Worm (Caenorhabditis elegans) whole organism, L4 larva: ENCODE measurements around the gene F23F12.13.
A peak's percentile ranks its signal among the peaks of the same experiment; 100 is the strongest.

ENCODE experiments used
- D1046.2 ChIP-seq: fragments of 200-800 bp; sonication (Bioruptor generic); IDR thresholded peaks from 2 replicates; pipeline ENCODE4 v1.3.6; 2022; ENCODE audit warnings: missing genetic modification characterization, missing compliant biosample characterization
- F26F4.8 ChIP-seq: fragments of 200-800 bp; sonication (Bioruptor generic); conservative IDR thresholded peaks from 2 replicates; pipeline ENCODE4 v1.3.6; 2022; ENCODE audit warnings: missing genetic modification characterization, missing compliant biosample characterization
- F37D6.2 ChIP-seq: sonication (generic microtip); optimal IDR thresholded peaks from 2 replicates; lab custom pipeline; 2016; ENCODE audit warnings: mild to moderate bottlenecking, missing genetic modification characterization, missing compliant biosample characterization
- F44E2.7 ChIP-seq: fragments of 200-800 bp; sonication (Bioruptor generic); IDR thresholded peaks from 2 replicates; pipeline ENCODE4 v2.1.2; 2022; ENCODE audit warnings: missing genetic modification characterization, missing compliant biosample characterization
- F49E8.2 ChIP-seq: sonication (generic microtip); optimal IDR thresholded peaks from 2 replicates; lab custom pipeline; 2016; ENCODE audit warnings: missing compliant biosample characterization, mild to moderate bottlenecking, missing genetic modification characterization, borderline replicate concordance
- T20F7.1 ChIP-seq: fragments of 200-800 bp; sonication (Bioruptor generic); optimal IDR thresholded peaks from 2 replicates; lab custom pipeline; 2018; ENCODE audit warnings: mild to moderate bottlenecking, missing genetic modification characterization, missing compliant biosample characterization
- T26A8.4 ChIP-seq: fragments of 200-800 bp; sonication (Bioruptor generic); IDR thresholded peaks from 2 replicates; pipeline ENCODE4 v1.3.6; 2022; ENCODE audit warnings: missing genetic modification characterization, missing compliant biosample characterization
- Y48G9A.11 ChIP-seq: fragments of 200-800 bp; sonication (Bioruptor generic); IDR thresholded peaks from 2 replicates; pipeline ENCODE4 v1.3.6; 2022; ENCODE audit warnings: missing genetic modification reagents, missing genetic modification characterization, missing compliant biosample characterization
- Y5F2A.4 ChIP-seq: fragments of 200-800 bp; sonication (Bioruptor generic); optimal IDR thresholded peaks from 2 replicates; lab custom pipeline; 2018; ENCODE audit warnings: mild to moderate bottlenecking, missing genetic modification characterization, missing compliant biosample characterization
- Y75B8A.6 ChIP-seq: fragments of 200-800 bp; sonication (Bioruptor generic); IDR thresholded peaks from 2 replicates; pipeline ENCODE4 v1.3.6; 2022; ENCODE audit warnings: missing genetic modification reagents, missing genetic modification characterization, missing compliant biosample characterization
- ZK337.2 ChIP-seq: fragments of 200-800 bp; sonication (Bioruptor generic); IDR thresholded peaks from 2 replicates; pipeline ENCODE4 v1.3.6; 2022; ENCODE audit warnings: missing genetic modification reagents, missing genetic modification characterization, missing compliant biosample characterization
- aha-1 ChIP-seq: fragments of 150-350 bp; peaks from one replicate; lab custom pipeline; 2014; ENCODE audit warnings: missing biosample characterization, missing genetic modification characterization
- ama-1 ChIP-seq: fragments of 150-350 bp; optimal IDR thresholded peaks from 2 replicates; lab custom pipeline; 2014; ENCODE audit warnings: inconsistent platforms, mixed read lengths
- ceh-62 ChIP-seq: sonication (generic microtip); optimal IDR thresholded peaks from 2 replicates; lab custom pipeline; 2017; ENCODE audit warnings: missing biosample characterization, missing genetic modification characterization
- daf-16 ChIP-seq, 3 experiments: sonication (generic microtip); optimal IDR thresholded peaks; 2 replicates each; lab custom pipeline; 2016 to 2017; ENCODE audit warnings: missing genetic modification characterization in 3 of 3, missing genetic modification reagents in 3 of 3, mild to moderate bottlenecking in 2 of 3, missing compliant biosample characterization in 2 of 3, missing biosample characterization in 1 of 3, moderate library complexity in 1 of 3
- dmd-6 ChIP-seq: fragments of 200-800 bp; sonication (Bioruptor generic); IDR thresholded peaks from 2 replicates; pipeline ENCODE4 v1.3.6; 2022; ENCODE audit warnings: missing genetic modification reagents, missing genetic modification characterization, missing compliant biosample characterization
- dmd-8 ChIP-seq: fragments of 200-800 bp; sonication (Bioruptor generic); IDR thresholded peaks from 2 replicates; pipeline ENCODE4 v1.3.6; 2022; ENCODE audit warnings: missing genetic modification characterization, missing compliant biosample characterization
- dpl-1 ChIP-seq: fragments of 150-350 bp; optimal IDR thresholded peaks from 2 replicates; lab custom pipeline; 2014; ENCODE audit warnings: missing biosample characterization, missing genetic modification reagents, missing genetic modification characterization
- duxl-1 ChIP-seq: sonication (generic microtip); optimal IDR thresholded peaks from 2 replicates; lab custom pipeline; 2016; ENCODE audit warnings: mild to moderate bottlenecking, missing genetic modification characterization, moderate library complexity, missing compliant biosample characterization; ENCODE audit not compliant: poor library complexity
- lin-1 ChIP-seq: fragments of 200-800 bp; sonication (Bioruptor generic); IDR thresholded peaks from 2 replicates; pipeline ENCODE4 v1.3.6; 2022; ENCODE audit warnings: missing genetic modification reagents, missing genetic modification characterization, missing compliant biosample characterization
- lin-38 ChIP-seq: fragments of 200-800 bp; sonication (Bioruptor generic); IDR thresholded peaks from 2 replicates; pipeline ENCODE4 v1.3.6; 2022; ENCODE audit warnings: missing genetic modification reagents, missing genetic modification characterization, missing compliant biosample characterization
- lsy-2 ChIP-seq, 2 experiments: fragments of 150-350 bp in 1 of 2; sonication (generic microtip) in 1 of 2; optimal IDR thresholded peaks; 2 replicates each; lab custom pipeline; 2014 to 2017; ENCODE audit warnings: missing biosample characterization in 2 of 2, missing genetic modification characterization in 2 of 2
- mep-1 ChIP-seq: fragments of 150-350 bp; sonication (generic microtip); optimal IDR thresholded peaks from 3 replicates; lab custom pipeline; 2014; ENCODE audit warnings: missing biosample characterization, missing genetic modification characterization
- mes-2 ChIP-seq: sonication (generic microtip); optimal IDR thresholded peaks from 2 replicates; lab custom pipeline; 2016; ENCODE audit warnings: missing genotype, mild to moderate bottlenecking, missing genetic modification characterization, missing compliant biosample characterization; ENCODE audit not compliant: poor library complexity, severe bottlenecking
- mxl-3 ChIP-seq: fragments of 200-800 bp; sonication (Bioruptor generic); optimal IDR thresholded peaks from 2 replicates; lab custom pipeline; 2018; ENCODE audit warnings: mild to moderate bottlenecking, missing genetic modification characterization, missing compliant biosample characterization
- nhr-102 ChIP-seq: sonication (generic microtip); optimal IDR thresholded peaks from 2 replicates; lab custom pipeline; 2016; ENCODE audit warnings: mild to moderate bottlenecking, missing genetic modification characterization, moderate library complexity, missing compliant biosample characterization
- nhr-237 ChIP-seq: sonication (generic microtip); optimal IDR thresholded peaks from 2 replicates; lab custom pipeline; 2017; ENCODE audit warnings: missing biosample characterization, missing genetic modification characterization
- nhr-42 ChIP-seq: fragments of 200-800 bp; sonication (Bioruptor generic); IDR thresholded peaks from 2 replicates; pipeline ENCODE4 v1.3.6; 2022; ENCODE audit warnings: missing genetic modification characterization, missing compliant biosample characterization
- nhr-6 ChIP-seq: fragments of 150-350 bp; optimal IDR thresholded peaks from 2 replicates; lab custom pipeline; 2014; ENCODE audit warnings: missing biosample characterization, missing genetic modification characterization
- pha-4 ChIP-seq, 2 experiments: fragments of 150-350 bp in 1 of 2; fragments of 200-800 bp in 1 of 2; sonication (Bioruptor generic) in 1 of 2; IDR thresholded peaks in 1 of 2; optimal IDR thresholded peaks in 1 of 2; 2 replicates each; pipeline versions ENCODE4 v1.3.6 to Lab custom; 2014 to 2022; ENCODE audit warnings: missing genetic modification characterization in 2 of 2, missing genetic modification reagents in 2 of 2, missing biosample characterization in 1 of 2, missing compliant biosample characterization in 1 of 2
- rbr-2 ChIP-seq: sonication (generic microtip); optimal IDR thresholded peaks from 2 replicates; lab custom pipeline; 2016; ENCODE audit warnings: missing genotype, missing genetic modification characterization, missing compliant biosample characterization
- set-16 ChIP-seq: fragments of 200-800 bp; sonication (Bioruptor generic); IDR thresholded peaks from 2 replicates; pipeline ENCODE4 v1.3.6; 2022; ENCODE audit warnings: missing genetic modification reagents, missing genetic modification characterization, missing compliant biosample characterization
- snpc-1.2 ChIP-seq: fragments of 200-800 bp; sonication (Bioruptor generic); IDR thresholded peaks from 2 replicates; pipeline ENCODE4 v1.3.6; 2022; ENCODE audit warnings: missing genetic modification reagents, missing genetic modification characterization, missing compliant biosample characterization
- spr-1 ChIP-seq: sonication (generic microtip); optimal IDR thresholded peaks from 2 replicates; lab custom pipeline; 2016; ENCODE audit warnings: mild to moderate bottlenecking, missing genetic modification characterization, missing compliant biosample characterization
- unc-62 ChIP-seq, 3 experiments: fragments of 150-350 bp in 1 of 3; sonication (generic microtip); optimal IDR thresholded peaks in 2 of 3; peaks in 1 of 3; 1 replicate in 1 of 3; 2 replicates in 2 of 3; lab custom pipeline; 2014 to 2017; ENCODE audit warnings: missing biosample characterization in 3 of 3, missing genetic modification characterization in 3 of 3, missing genetic modification reagents in 3 of 3, missing genotype in 1 of 3
- zfp-3 ChIP-seq: fragments of 200-800 bp; sonication (Bioruptor generic); conservative IDR thresholded peaks from 2 replicates; pipeline ENCODE4 v1.3.6; 2022; ENCODE audit warnings: missing genetic modification reagents, missing genetic modification characterization, missing compliant biosample characterization
- ztf-7 ChIP-seq: fragments of 150-350 bp; optimal IDR thresholded peaks from 2 replicates; lab custom pipeline; 2014; ENCODE audit warnings: missing biosample characterization, missing genetic modification characterization

The F23F12.13 gene

DNA sequence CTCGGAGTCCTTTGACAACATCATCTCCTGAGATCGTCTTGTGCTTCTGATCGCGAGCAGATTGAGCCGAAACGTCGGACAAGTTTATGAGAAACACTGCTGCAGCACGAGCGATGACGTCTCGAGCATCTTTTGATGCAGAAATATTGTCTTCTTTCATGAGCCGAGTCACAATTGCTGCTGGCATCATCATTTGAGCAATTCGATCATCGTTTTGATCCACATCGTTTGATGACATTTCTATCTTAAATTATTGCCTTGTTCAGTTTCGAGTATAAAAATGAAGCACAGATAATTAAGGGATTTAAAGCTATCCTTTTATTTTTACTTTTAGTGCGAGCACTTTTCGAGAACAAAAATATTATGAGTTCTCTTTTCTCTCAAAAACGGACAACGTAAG, 32.9 kb upstream of the F23F12.13 start, which contains the start of gene T26A5.8:
TSS of gene T26A5.8 (minus strand) at position 247 of the 400 bp plus-strand sequence.
- TF ChIP-seq spr-1 (tag; lab: Kevin White, UChicago) (peak; percentile 20), lin-38 (peak; percentile 60), T20F7.1 (GFP tag; lab: Kevin White, UChicago) (no peak), mep-1 (tag; lab: Kevin White, UChicago) (peak; percentile 61), Y48G9A.11 (GFP tag; lab: Robert Waterston, UW) (peak; percentile 62), ceh-62 (tag; lab: Kevin White, UChicago) (no peak), ztf-7 (tag; lab: Kevin White, UChicago) (no peak), unc-62 (GFP tag; optimal IDR thresholded peaks at IDR 0.05 in 1 of 2; lab: Kevin White, UChicago) (peak in 1 of 2 experiments; percentile 33), unc-62 (tag; optimal IDR thresholded peaks at IDR 0.05; lab: Kevin White, UChicago) (no peak), nhr-237 (tag; lab: Kevin White, UChicago) (no peak), F44E2.7 (GFP tag; lab: Robert Waterston, UW) (0 out of 2 replicates have a peak, but pooled peaks have one; percentile 2), Y5F2A.4 (GFP tag; lab: Kevin White, UChicago) (peak; percentile 14), snpc-1.2 (GFP tag; lab: Robert Waterston, UW) (0 out of 2 replicates have a peak, but pooled peaks have one; percentile 28), Y75B8A.6 (peak; percentile 72; the same call in 1 of the 2 replicates), zfp-3 (GFP tag; lab: Robert Waterston, UW) (peak; percentile 43; the same call in 1 of the 2 replicates), ZK337.2 (GFP tag; lab: Robert Waterston, UW) (no peak), aha-1 (tag; lab: Kevin White, UChicago) (peak; percentile 95), mes-2 (peak; percentile 19), dpl-1 (GFP tag; lab: Kevin White, UChicago) (no peak), nhr-102 (tag; lab: Kevin White, UChicago) (peak; percentile 61), dmd-8 (GFP tag; lab: Robert Waterston, UW) (0 out of 2 replicates have a peak, but pooled peaks have one; percentile 26), duxl-1 (tag; lab: Kevin White, UChicago) (peak; percentile 60), T26A8.4 (GFP tag; lab: Robert Waterston, UW) (peak; percentile 57), F49E8.2 (tag; lab: Kevin White, UChicago) (no peak), F26F4.8 (GFP tag; lab: Robert Waterston, UW) (no peak), lsy-2 (tag; optimal IDR thresholded peaks at IDR 0.05; lab: Kevin White, UChicago) (peak in 1 of 2 experiments; percentile 53), lin-1 (GFP tag; lab: Robert Waterston, UW) (0 out of 2 replicates have a peak, but pooled peaks have one; percentile 7), nhr-42 (GFP tag; lab: Robert Waterston, UW) (no peak), set-16 (GFP tag; lab: Robert Waterston, UW) (no peak), ama-1 (lab: Kevin White, UChicago) (peak; percentile 93), daf-16 (GFP tag; optimal IDR thresholded peaks at IDR 0.05; lab: Kevin White, UChicago) (peak in 1 of 2 experiments; percentile 13), daf-16 (tag; optimal IDR thresholded peaks at IDR 0.05; lab: Kevin White, UChicago) (peak; percentile 28), pha-4 (GFP tag; IDR thresholded peaks at IDR 0.05; lab: Robert Waterston, UW) (peak; percentile 52; the same call in 1 of the 2 replicates), pha-4 (tag; optimal IDR thresholded peaks at IDR 0.05; lab: Kevin White, UChicago) (no peak), dmd-6 (GFP tag; lab: Robert Waterston, UW) (0 out of 2 replicates have a peak, but pooled peaks have one; percentile 18), mxl-3 (GFP tag; lab: Kevin White, UChicago) (no peak), D1046.2 (GFP tag; lab: Robert Waterston, UW) (no peak)
- TF ChIP-seq, all 104 proteins: peak for 22

- no peak for TF ChIP-seq rbr-2
- TF ChIP-seq ZK337.2 (GFP tag; lab: Robert Waterston, UW) = no peak
- TF ChIP-seq nhr-6 (tag; lab: Kevin White, UChicago) = no peak
- no peak for TF ChIP-seq F37D6.2 (tag; lab: Kevin White, UChicago)
- TF ChIP-seq zfp-3 (GFP tag; lab: Robert Waterston, UW) = 0 out of 2 replicates have a peak, but pooled peaks have one; percentile 2
These were observed 31.8 kb upstream of the F23F12.13 start, which contains the start of gene dlc-1 for ce11 chrIII:6463679-6464078. dlc-1 (minus strand) TSS chrIII:6463779.
